Fruit fly (Drosophila melanogaster) whole organism, adult: Measurements from ENCODE around the gene lectin-22C.

Experiments
- CG11617 ChIP-seq: fragments of 200-800 bp; sonication (Bioruptor generic); optimal IDR thresholded peaks from 2 replicates; lab custom pipeline; 2017; ENCODE audit warnings: mild to moderate bottlenecking, missing biosample characterization, missing genetic modification reagents, missing genetic modification characterization
- CG12768 ChIP-seq: fragments of 200-800 bp; sonication (Bioruptor generic); optimal IDR thresholded peaks from 2 replicates; lab custom pipeline; 2017; ENCODE audit warnings: missing biosample characterization, missing genetic modification characterization, mild to moderate bottlenecking, moderate library complexity, missing genetic modification reagents
- CG14711 ChIP-seq: fragments of 200-800 bp; sonication (Bioruptor generic); optimal IDR thresholded peaks from 2 replicates; lab custom pipeline; 2018; ENCODE audit warnings: missing biosample characterization, mild to moderate bottlenecking, missing genetic modification characterization, moderate library complexity
- CG1620 ChIP-seq: fragments of 200-800 bp; sonication (Bioruptor generic); optimal IDR thresholded peaks from 2 replicates; lab custom pipeline; 2016; ENCODE audit warnings: missing biosample characterization, missing genetic modification characterization
- CG33017 ChIP-seq: fragments of 200-800 bp; sonication (Bioruptor generic); optimal IDR thresholded peaks from 2 replicates; lab custom pipeline; 2018; ENCODE audit warnings: missing biosample characterization, mild to moderate bottlenecking, missing genetic modification characterization, moderate library complexity
- CG5204 ChIP-seq: fragments of 200-800 bp; sonication (Bioruptor generic); optimal IDR thresholded peaks from 2 replicates; lab custom pipeline; 2016; ENCODE audit warnings: missing biosample characterization, missing genetic modification characterization
- CG7045 ChIP-seq: fragments of 200-800 bp; sonication (Bioruptor generic); optimal IDR thresholded peaks from 2 replicates; lab custom pipeline; 2017; ENCODE audit warnings: missing biosample characterization, mild to moderate bottlenecking, missing genetic modification characterization
- CG7101 ChIP-seq: fragments of 200-800 bp; sonication (Bioruptor generic); optimal IDR thresholded peaks from 2 replicates; lab custom pipeline; 2018; ENCODE audit warnings: missing biosample characterization, mild to moderate bottlenecking, missing genetic modification characterization, moderate library complexity
- Clk ChIP-seq: fragments of 200-800 bp; sonication (Bioruptor generic); optimal IDR thresholded peaks from 2 replicates; lab custom pipeline; 2017; ENCODE audit warnings: missing biosample characterization, missing genetic modification characterization
- Crg-1 ChIP-seq: fragments of 200-800 bp; sonication (Bioruptor generic); optimal IDR thresholded peaks from 2 replicates; lab custom pipeline; 2016; ENCODE audit warnings: missing biosample characterization, missing genetic modification characterization
- Hr96 ChIP-seq: fragments of 200-800 bp; sonication (Bioruptor generic); optimal IDR thresholded peaks from 2 replicates; lab custom pipeline; 2016; ENCODE audit warnings: missing biosample characterization, missing genetic modification characterization
- Mnt ChIP-seq: fragments of 200-800 bp; sonication (Bioruptor generic); optimal IDR thresholded peaks from 2 replicates; lab custom pipeline; 2016; ENCODE audit warnings: missing biosample characterization, mild to moderate bottlenecking, missing genetic modification characterization
- bab1 ChIP-seq: fragments of 200-800 bp; sonication (Bioruptor generic); optimal IDR thresholded peaks from 3 replicates; lab custom pipeline; 2019; ENCODE audit warnings: missing biosample characterization, mild to moderate bottlenecking, missing genetic modification characterization, moderate library complexity
- cic ChIP-seq: fragments of 200-800 bp; sonication (Bioruptor generic); optimal IDR thresholded peaks from 2 replicates; lab custom pipeline; 2017; ENCODE audit warnings: missing biosample characterization, mild to moderate bottlenecking, missing genetic modification characterization, moderate library complexity
- cnc ChIP-seq, 2 experiments: fragments of >200 bp; optimal IDR thresholded peaks; 2 replicates each; lab custom pipeline; 2017
- kay ChIP-seq: fragments of 200-800 bp; sonication (Bioruptor generic); peaks from one replicate; lab custom pipeline; 2016; ENCODE audit warnings: missing biosample characterization, missing genetic modification characterization, borderline replicate concordance
- ovo ChIP-seq: fragments of 200-800 bp; sonication (Bioruptor generic); optimal IDR thresholded peaks from 2 replicates; lab custom pipeline; 2016; ENCODE audit warnings: missing biosample characterization, missing genetic modification characterization
- pad ChIP-seq: fragments of 200-800 bp; sonication (Bioruptor generic); optimal IDR thresholded peaks from 3 replicates; lab custom pipeline; 2017; ENCODE audit warnings: missing biosample characterization, missing genetic modification characterization, mild to moderate bottlenecking, moderate library complexity, missing genetic modification reagents
- tj ChIP-seq: fragments of 200-800 bp; sonication (Bioruptor generic); optimal IDR thresholded peaks from 3 replicates; lab custom pipeline; 2017; ENCODE audit warnings: missing biosample characterization, mild to moderate bottlenecking, missing genetic modification characterization, moderate library complexity
- toe ChIP-seq: fragments of 200-800 bp; sonication (Bioruptor generic); optimal IDR thresholded peaks from 2 replicates; lab custom pipeline; 2016; ENCODE audit warnings: missing biosample characterization, missing genetic modification characterization

Gene lectin-22C

dm6 chr2L:2037165-2037550, at the start of gene lectin-22C:
Gene lectin-22C, minus strand, starts transcription at chr2L:2037265.
- TF ChIP-seq Crg-1 (GFP tag; lab: Kevin White, UChicago) (no peak), bab1 (GFP tag; lab: Kevin White, UChicago) (no peak), Clk (no peak), CG7101 (no peak), ovo (GFP tag; lab: Kevin White, UChicago) (no peak), tj (GFP tag; lab: Kevin White, UChicago) (no peak)

dm6 chr2L:2084349-2084748, 47.3 kb upstream of the lectin-22C start:
- TF ChIP-seq CG7101 = no peak

dm6 chr2L:2079619-2080018, 42.6 kb upstream of the lectin-22C start, which contains the start of gene CG12674:
Gene CG12674, plus strand, starts transcription at chr2L:2079919.
- no peak for TF ChIP-seq Clk
- no peak for TF ChIP-seq CG7101
- no peak for TF ChIP-seq CG5204 (GFP tag; lab: Kevin White, UChicago)
- TF ChIP-seq CG33017 (tag; lab: Kevin White, UChicago) = no peak
- TF ChIP-seq toe (GFP tag; lab: Kevin White, UChicago) = no peak
- no peak for TF ChIP-seq kay
- no peak for TF ChIP-seq CG1620 (GFP tag; lab: Kevin White, UChicago)
- no peak for TF ChIP-seq Crg-1 (GFP tag; lab: Kevin White, UChicago)
- TF ChIP-seq CG11617 (GFP tag; lab: Kevin White, UChicago) = no peak
- no peak for TF ChIP-seq ovo (GFP tag; lab: Kevin White, UChicago)
- TF ChIP-seq cnc (optimal IDR thresholded peaks at IDR 0.05; lab: Kevin White, UChicago) = no peak
- no peak for TF ChIP-seq CG14711 (tag; lab: Kevin White, UChicago)
- no peak for TF ChIP-seq bab1 (GFP tag; lab: Kevin White, UChicago)
- no peak for TF ChIP-seq Hr96 (GFP tag; lab: Kevin White, UChicago)
- no peak for TF ChIP-seq CG7045
- TF ChIP-seq CG12768 = no peak
- TF ChIP-seq Mnt (GFP tag; lab: Kevin White, UChicago) = no peak

dm6 chr2L:2072970-2073369, 35.9 kb upstream of the lectin-22C start:
- TF ChIP-seq pad (GFP tag; lab: Kevin White, UChicago) (no peak), CG5204 (GFP tag; lab: Kevin White, UChicago) (no peak), Clk (no peak), kay (no peak), bab1 (GFP tag; lab: Kevin White, UChicago) (no peak), Crg-1 (GFP tag; lab: Kevin White, UChicago) (no peak), toe (GFP tag; lab: Kevin White, UChicago) (no peak), ovo (GFP tag; lab: Kevin White, UChicago) (no peak), Mnt (GFP tag; lab: Kevin White, UChicago) (no peak), Hr96 (GFP tag; lab: Kevin White, UChicago) (no peak), CG14711 (tag; lab: Kevin White, UChicago) (no peak), CG33017 (tag; lab: Kevin White, UChicago) (no peak), CG1620 (GFP tag; lab: Kevin White, UChicago) (no peak), CG7045 (no peak), cic (GFP tag; lab: Kevin White, UChicago) (no peak)

- TF ChIP-seq toe (GFP tag; lab: Kevin White, UChicago) (no peak), Crg-1 (GFP tag; lab: Kevin White, UChicago) (no peak), CG5204 (GFP tag; lab: Kevin White, UChicago) (no peak), kay (no peak), CG7045 (no peak), CG11617 (GFP tag; lab: Kevin White, UChicago) (no peak), Clk (no peak), CG14711 (tag; lab: Kevin White, UChicago) (no peak), CG1620 (GFP tag; lab: Kevin White, UChicago) (no peak)
These were observed 17.2 kb upstream of the lectin-22C start, which contains the start of gene Or22c for dm6 chr2L:2054289-2054688. Gene Or22c, plus strand, starts transcription at chr2L:2054589.

- no peak for TF ChIP-seq CG7101
- no peak for TF ChIP-seq toe (GFP tag; lab: Kevin White, UChicago)
- TF ChIP-seq Clk = no peak
- no peak for TF ChIP-seq cic (GFP tag; lab: Kevin White, UChicago)
- TF ChIP-seq Hr96 (GFP tag; lab: Kevin White, UChicago) = no peak
- TF ChIP-seq CG11617 (GFP tag; lab: Kevin White, UChicago) = no peak
- TF ChIP-seq tj (GFP tag; lab: Kevin White, UChicago) = no peak
- no peak for TF ChIP-seq CG14711 (tag; lab: Kevin White, UChicago)
- TF ChIP-seq Mnt (GFP tag; lab: Kevin White, UChicago) = no peak
- no peak for TF ChIP-seq CG12768
- no peak for TF ChIP-seq kay
- no peak for TF ChIP-seq CG5204 (GFP tag; lab: Kevin White, UChicago)
- no peak for TF ChIP-seq CG1620 (GFP tag; lab: Kevin White, UChicago)
- TF ChIP-seq Crg-1 (GFP tag; lab: Kevin White, UChicago) = no peak
- no peak for TF ChIP-seq cnc (optimal IDR thresholded peaks at IDR 0.05; lab: Kevin White, UChicago)
- TF ChIP-seq ovo (GFP tag; lab: Kevin White, UChicago) = no peak
- no peak for TF ChIP-seq pad (GFP tag; lab: Kevin White, UChicago)
These were observed 8.2 kb upstream of the lectin-22C start, which contains the start of gene Kebab for dm6 chr2L:2045265-2045664. Gene Kebab, plus strand, starts transcription at chr2L:2045494.

- TF ChIP-seq toe (GFP tag; lab: Kevin White, UChicago) = no peak
- TF ChIP-seq pad (GFP tag; lab: Kevin White, UChicago) = no peak
- TF ChIP-seq cic (GFP tag; lab: Kevin White, UChicago) = no peak
These were observed 7.8 kb upstream of the lectin-22C start for dm6 chr2L:2044826-2045225.
